Fruit fly (Drosophila melanogaster) Kc167 (cell line): ENCODE data around the gene TfIIB.

Experiments
- Myc ChIP-seq: fragments of >200 bp; optimal IDR thresholded peaks from 2 replicates; lab custom pipeline; 2017; ENCODE audit warnings: missing external identifiers
- Sin3A ChIP-seq: fragments of >200 bp; optimal IDR thresholded peaks from 2 replicates; lab custom pipeline; 2018; ENCODE audit warnings: missing external identifiers
- h ChIP-seq: fragments of >200 bp; optimal IDR thresholded peaks from 3 replicates; lab custom pipeline; 2018; ENCODE audit warnings: missing external identifiers
- psq ChIP-seq: fragments of >200 bp; optimal IDR thresholded peaks from 2 replicates; lab custom pipeline; 2017; ENCODE audit warnings: missing external identifiers

DNA sequence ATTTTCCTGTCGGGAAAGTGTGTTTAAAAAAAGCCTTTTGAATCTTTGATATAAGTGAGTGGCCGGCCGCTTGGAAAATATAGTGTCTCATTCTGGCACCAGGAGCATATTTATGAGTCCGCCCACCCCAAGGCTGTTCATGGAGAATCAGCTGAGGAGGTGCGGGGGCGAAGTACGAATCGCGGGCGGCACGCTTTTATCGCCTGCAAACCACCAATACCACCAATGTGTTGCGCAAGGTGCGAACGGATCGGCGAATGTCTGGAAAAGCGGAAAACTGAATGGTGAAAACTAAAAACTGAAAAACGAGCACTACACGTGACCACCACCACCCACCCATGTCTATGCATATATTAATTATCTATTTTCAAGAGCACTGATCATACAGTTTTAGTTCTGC, 37.8 kb downstream of the TfIIB start:
- TF ChIP-seq h (lab: Kevin White, UChicago) (no peak), psq (lab: Kevin White, UChicago) (no peak), Sin3A (no peak), Myc (lab: Kevin White, UChicago) (no peak)
